ENCODE assay signal across 5 fruit fly cellular contexts in the genomic region with DNA sequence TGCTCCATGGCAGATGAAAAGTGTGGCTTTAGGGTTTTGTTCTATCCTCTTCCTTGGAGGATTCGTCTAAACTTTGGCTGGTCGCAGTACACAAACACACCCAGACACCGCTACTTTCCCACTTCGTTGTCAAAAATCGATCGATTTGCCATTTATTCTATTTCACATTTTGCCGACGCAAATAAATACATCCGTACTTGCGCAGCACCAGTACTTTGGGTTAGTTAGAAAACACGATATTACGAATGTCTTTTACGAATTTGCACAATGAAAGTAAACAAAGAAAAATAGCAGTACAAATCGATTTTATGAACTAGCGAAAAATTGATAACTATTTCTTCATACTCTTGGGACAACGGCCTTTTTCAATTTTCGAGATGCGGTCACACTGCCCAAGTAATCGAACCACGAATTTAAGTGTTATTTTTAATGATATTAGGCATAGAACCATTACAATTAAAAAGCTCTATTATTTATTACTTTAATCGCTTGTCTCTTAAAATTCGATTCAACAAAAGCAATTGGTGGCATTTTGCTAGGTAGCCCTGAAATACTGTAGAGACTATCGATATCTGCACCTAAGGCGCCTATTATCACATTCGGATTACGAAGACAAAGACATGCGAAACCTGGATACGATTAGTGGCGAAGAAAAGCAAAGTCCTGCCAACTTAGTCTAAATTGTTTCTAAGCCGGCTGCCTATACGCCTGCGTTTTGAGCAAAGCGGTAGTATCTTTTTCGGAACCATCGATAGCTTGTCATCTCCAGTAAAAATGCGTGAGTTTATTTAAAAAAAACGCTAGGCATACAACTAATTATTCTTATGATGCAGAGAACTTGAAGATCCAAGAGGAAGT.
TF ChIP-seq lines count a peak whose summit lies in the region.

Gene DIP2 (minus strand): TSS at position 337 of the 858 bp plus-strand sequence.
Gene wac (plus strand): TSS at position 559 of the 858 bp plus-strand sequence.

- TF ChIP-seq CTCF in whole organism, embryonic (GFP tag; optimal IDR thresholded peaks at IDR 0.05; lab: Kevin White, UChicago) = peak; percentile 59

TF ChIP-seq in whole organism, adult, 20 proteins besides CTCF, POLR2A, EP300 and RAD21 (continues in another document):
- TF ChIP-seq Mnt (GFP tag; optimal IDR thresholded peaks at IDR 0.05; lab: Kevin White, UChicago) (peak; percentile 54), kay (GFP tag; lab: Kevin White, UChicago; ENCODE audit: borderline replicate concordance) (no peak), CG7045 (GFP tag; optimal IDR thresholded peaks at IDR 0.05; lab: Kevin White, UChicago) (peak; percentile 10), bab1 (GFP tag; optimal IDR thresholded peaks at IDR 0.05; lab: Kevin White, UChicago) (peak; percentile 63), CG12768 (GFP tag; optimal IDR thresholded peaks at IDR 0.05; lab: Kevin White, UChicago) (peak; percentile 46), CG11617 (GFP tag; optimal IDR thresholded peaks at IDR 0.05; lab: Kevin White, UChicago) (peak; percentile 69), CG5204 (GFP tag; optimal IDR thresholded peaks at IDR 0.05; lab: Kevin White, UChicago) (no peak), cic (GFP tag; optimal IDR thresholded peaks at IDR 0.05; lab: Kevin White, UChicago) (no peak), CG1620 (GFP tag; optimal IDR thresholded peaks at IDR 0.05; lab: Kevin White, UChicago) (peak; percentile 68), tj (GFP tag; optimal IDR thresholded peaks at IDR 0.05; lab: Kevin White, UChicago) (peak; percentile 54), Clk (GFP tag; optimal IDR thresholded peaks at IDR 0.05; lab: Kevin White, UChicago) (no peak), ovo (GFP tag; optimal IDR thresholded peaks at IDR 0.05; lab: Kevin White, UChicago) (peak; percentile 43), CG33017 (tag; optimal IDR thresholded peaks at IDR 0.05; lab: Kevin White, UChicago) (peak; percentile 41), CG7101 (tag; optimal IDR thresholded peaks at IDR 0.05; lab: Kevin White, UChicago) (peak; percentile 64), CG14711 (tag; optimal IDR thresholded peaks at IDR 0.05; lab: Kevin White, UChicago) (peak; percentile 71), Hr96 (GFP tag; optimal IDR thresholded peaks at IDR 0.05; lab: Kevin White, UChicago) (no peak)

TF ChIP-seq in whole organism, embryonic, 481 proteins besides CTCF, POLR2A, EP300 and RAD21 (continues in another document):
- no peak for TF ChIP-seq klu (GFP tag; IDR thresholded peaks at IDR 0.05; lab: Robert Waterston, UW)
- peak; percentile 78 for TF ChIP-seq CG10543 (GFP tag; optimal IDR thresholded peaks at IDR 0.05; lab: Kevin White, UChicago)
- peak; percentile 71 for TF ChIP-seq CG18011 (GFP tag; optimal IDR thresholded peaks at IDR 0.05; lab: Kevin White, UChicago)
- TF ChIP-seq CG4820 (GFP tag; optimal IDR thresholded peaks at IDR 0.05; lab: Kevin White, UChicago) = peak; percentile 66
- TF ChIP-seq bbx (GFP tag; IDR thresholded peaks at IDR 0.05; lab: Robert Waterston, UW; ENCODE audit: partially characterized antibody) = peak; percentile 90
- peak; percentile 77 for TF ChIP-seq NC2β (GFP tag; optimal IDR thresholded peaks at IDR 0.05; lab: Kevin White, UChicago)
- peak; percentile 58 for TF ChIP-seq nerfin-2 (GFP tag; IDR thresholded peaks at IDR 0.05; lab: Robert Waterston, UW; ENCODE audit: partially characterized antibody)
- TF ChIP-seq scrt (GFP tag; optimal IDR thresholded peaks at IDR 0.05; lab: Kevin White, UChicago) = no peak
- TF ChIP-seq CG13123 (GFP tag; optimal IDR thresholded peaks at IDR 0.05; lab: Kevin White, UChicago) = peak; percentile 60
- peak; percentile 71 for TF ChIP-seq kni (GFP tag; optimal IDR thresholded peaks at IDR 0.05; lab: Kevin White, UChicago)
- TF ChIP-seq CG4360 (GFP tag; IDR thresholded peaks at IDR 0.05; lab: Robert Waterston, UW) = no peak
- TF ChIP-seq CG1832 (GFP tag; optimal IDR thresholded peaks at IDR 0.05; lab: Kevin White, UChicago) = no peak
- peak; percentile 94 for TF ChIP-seq Antp (GFP tag; optimal IDR thresholded peaks at IDR 0.05; lab: Kevin White, UChicago)
- TF ChIP-seq seq (GFP tag; IDR thresholded peaks at IDR 0.05; lab: Robert Waterston, UW) = no peak; the same call in 1 of the 2 replicates
- TF ChIP-seq sna (GFP tag; IDR thresholded peaks at IDR 0.05; lab: Robert Waterston, UW; ENCODE audit: partially characterized antibody) = peak; percentile 85

TF ChIP-seq in whole organism, prepupa, 60 proteins besides CTCF, POLR2A, EP300 and RAD21 (continues in another document):
- no peak for TF ChIP-seq Smox (GFP tag; optimal IDR thresholded peaks at IDR 0.05; lab: Kevin White, UChicago)
- TF ChIP-seq svp (GFP tag; lab: Kevin White, UChicago) = no peak
- no peak for TF ChIP-seq Hr39 (GFP tag; optimal IDR thresholded peaks at IDR 0.05; lab: Kevin White, UChicago)
- peak; percentile 78 for TF ChIP-seq esn (GFP tag; optimal IDR thresholded peaks at IDR 0.05; lab: Kevin White, UChicago)
- TF ChIP-seq CG11902 (GFP tag; optimal IDR thresholded peaks at IDR 0.05; lab: Kevin White, UChicago) = peak; percentile 36
- TF ChIP-seq spab (GFP tag; optimal IDR thresholded peaks at IDR 0.05; lab: Kevin White, UChicago) = no peak
- no peak for TF ChIP-seq Gug (GFP tag; IDR thresholded peaks at IDR 0.05; lab: Robert Waterston, UW)
- no peak for TF ChIP-seq topi (GFP tag; optimal IDR thresholded peaks at IDR 0.05; lab: Kevin White, UChicago)
- no peak for TF ChIP-seq CG16779 (tag; optimal IDR thresholded peaks at IDR 0.05; lab: Kevin White, UChicago)
- TF ChIP-seq fkh (GFP tag; optimal IDR thresholded peaks at IDR 0.05; lab: Kevin White, UChicago) = peak; percentile 68
- no peak for TF ChIP-seq salr (GFP tag; optimal IDR thresholded peaks at IDR 0.05; lab: Kevin White, UChicago)
- TF ChIP-seq CG6163 (GFP tag; IDR thresholded peaks at IDR 0.05; lab: Robert Waterston, UW) = no peak
- TF ChIP-seq CG3032 (tag; optimal IDR thresholded peaks at IDR 0.05; lab: Kevin White, UChicago) = peak; percentile 41
- TF ChIP-seq CG6854 (GFP tag; optimal IDR thresholded peaks at IDR 0.05; lab: Kevin White, UChicago) = no peak
- no peak for TF ChIP-seq Hr4 (GFP tag; optimal IDR thresholded peaks at IDR 0.05; lab: Kevin White, UChicago)
- TF ChIP-seq achi (GFP tag; optimal IDR thresholded peaks at IDR 0.05; lab: Kevin White, UChicago) = no peak
- TF ChIP-seq fd85E (GFP tag; optimal IDR thresholded peaks at IDR 0.05; lab: Kevin White, UChicago) = no peak
- no peak for TF ChIP-seq CG1621 (tag; optimal IDR thresholded peaks at IDR 0.05; lab: Kevin White, UChicago)

TF ChIP-seq in whole organism, pupa, 21 proteins besides CTCF, POLR2A, EP300 and RAD21 (continues in another document):
- TF ChIP-seq CG9948 (tag; optimal IDR thresholded peaks at IDR 0.05; lab: Kevin White, UChicago) (no peak), D1 (tag; optimal IDR thresholded peaks at IDR 0.05; lab: Kevin White, UChicago) (no peak), CG32121 (GFP tag; IDR thresholded peaks at IDR 0.05; lab: Robert Waterston, UW) (no peak), Pif1B (GFP tag; optimal IDR thresholded peaks at IDR 0.05; lab: Kevin White, UChicago) (no peak), rn (GFP tag; IDR thresholded peaks at IDR 0.05; lab: Robert Waterston, UW) (peak; percentile 40; the same call in 1 of the 2 replicates), CG10348 (GFP tag; IDR thresholded peaks at IDR 0.05; lab: Robert Waterston, UW) (no peak), CG8159 (tag; optimal IDR thresholded peaks at IDR 0.05; lab: Kevin White, UChicago) (no peak), gl (tag; optimal IDR thresholded peaks at IDR 0.05; lab: Kevin White, UChicago) (no peak), CG14655 (GFP tag; optimal IDR thresholded peaks at IDR 0.05; lab: Kevin White, UChicago) (no peak), CG34367 (tag; optimal IDR thresholded peaks at IDR 0.05; lab: Kevin White, UChicago) (no peak), CG4496 (GFP tag; IDR thresholded peaks at IDR 0.05; lab: Robert Waterston, UW) (no peak), CG15710 (tag; optimal IDR thresholded peaks at IDR 0.05; lab: Kevin White, UChicago) (peak; percentile 22), fd96Ca (GFP tag; IDR thresholded peaks at IDR 0.05; lab: Robert Waterston, UW) (peak; percentile 62; the same call in 2 of the 3 replicates), Pif1A (GFP tag; optimal IDR thresholded peaks at IDR 0.05; lab: Kevin White, UChicago) (no peak), Snoo (tag; optimal IDR thresholded peaks at IDR 0.05; lab: Kevin White, UChicago) (peak; percentile 39), EcR (GFP tag; optimal IDR thresholded peaks at IDR 0.05; lab: Kevin White, UChicago) (peak; percentile 55), CG12605 (GFP tag; IDR thresholded peaks at IDR 0.05; lab: Robert Waterston, UW) (no peak), CG13204 (GFP tag; optimal IDR thresholded peaks at IDR 0.05; lab: Kevin White, UChicago) (no peak), CG8301 (tag; optimal IDR thresholded peaks at IDR 0.05; lab: Kevin White, UChicago) (no peak)

TF ChIP-seq in whole organism, wandering third instar larva, 38 proteins besides CTCF, POLR2A, EP300 and RAD21 (continues in another document):
- TF ChIP-seq sv (GFP tag; optimal IDR thresholded peaks at IDR 0.05; lab: Kevin White, UChicago) = peak; percentile 74
- TF ChIP-seq CG9705 (GFP tag; optimal IDR thresholded peaks at IDR 0.05; lab: Kevin White, UChicago) = peak; percentile 11
- no peak for TF ChIP-seq lola (GFP tag; optimal IDR thresholded peaks at IDR 0.05; lab: Kevin White, UChicago)
- no peak for TF ChIP-seq dmrt93B (GFP tag; optimal IDR thresholded peaks at IDR 0.05; lab: Kevin White, UChicago)
- TF ChIP-seq Mio (GFP tag; optimal IDR thresholded peaks at IDR 0.05; lab: Kevin White, UChicago) = no peak
- peak; percentile 87 for TF ChIP-seq brk (GFP tag; optimal IDR thresholded peaks at IDR 0.05; lab: Kevin White, UChicago)
- no peak for TF ChIP-seq GATAd (GFP tag; optimal IDR thresholded peaks at IDR 0.05; lab: Kevin White, UChicago)
- TF ChIP-seq CrebA (GFP tag; optimal IDR thresholded peaks at IDR 0.05; lab: Kevin White, UChicago; ENCODE audit: borderline replicate concordance) = no peak
- peak in 1 of 2 experiments; percentile 88 for TF ChIP-seq foxo (GFP tag; optimal IDR thresholded peaks at IDR 0.05; lab: Kevin White, UChicago)
- TF ChIP-seq Dif (GFP tag; optimal IDR thresholded peaks at IDR 0.05; lab: Kevin White, UChicago; ENCODE audit: partially characterized antibody) = no peak
- peak; percentile 32 for TF ChIP-seq CG32264 (GFP tag; optimal IDR thresholded peaks at IDR 0.05; lab: Kevin White, UChicago)
- TF ChIP-seq Dfd (GFP tag; optimal IDR thresholded peaks at IDR 0.05; lab: Kevin White, UChicago) = no peak
- TF ChIP-seq ey (GFP tag; optimal IDR thresholded peaks at IDR 0.05; lab: Kevin White, UChicago) = peak; percentile 84
- no peak for TF ChIP-seq usp (GFP tag; optimal IDR thresholded peaks at IDR 0.05; lab: Kevin White, UChicago)
- peak; percentile 97 for TF ChIP-seq Hr83 (GFP tag; optimal IDR thresholded peaks at IDR 0.05; lab: Kevin White, UChicago; ENCODE audit: poor library complexity, severe bottlenecking)
- peak; percentile 71 for TF ChIP-seq psq (GFP tag; optimal IDR thresholded peaks at IDR 0.05; lab: Kevin White, UChicago)
- TF ChIP-seq dsf (GFP tag; optimal IDR thresholded peaks at IDR 0.05; lab: Kevin White, UChicago; ENCODE audit: borderline replicate concordance) = peak; percentile 65
- no peak for TF ChIP-seq fru (GFP tag; optimal IDR thresholded peaks at IDR 0.05; lab: Kevin White, UChicago)
- no peak for TF ChIP-seq Rel (GFP tag; optimal IDR thresholded peaks at IDR 0.05; lab: Kevin White, UChicago)
- TF ChIP-seq Rel (tag; optimal IDR thresholded peaks at IDR 0.05; lab: Kevin White, UChicago) = no peak
